Fruit fly (Drosophila melanogaster): ENCODE results near the gene GluRIIA.

- TF ChIP-seq Sin3A (optimal IDR thresholded peaks at IDR 0.05) (no peak), ttk (optimal IDR thresholded peaks at IDR 0.05) (no peak)
Measured at dm6 chr2L:5526738-5527137, 28.1 kb upstream of the GluRIIA start, which contains the start of gene Cox11.
